Worm (Caenorhabditis elegans): ENCODE data around the gene srab-6.

DNA sequence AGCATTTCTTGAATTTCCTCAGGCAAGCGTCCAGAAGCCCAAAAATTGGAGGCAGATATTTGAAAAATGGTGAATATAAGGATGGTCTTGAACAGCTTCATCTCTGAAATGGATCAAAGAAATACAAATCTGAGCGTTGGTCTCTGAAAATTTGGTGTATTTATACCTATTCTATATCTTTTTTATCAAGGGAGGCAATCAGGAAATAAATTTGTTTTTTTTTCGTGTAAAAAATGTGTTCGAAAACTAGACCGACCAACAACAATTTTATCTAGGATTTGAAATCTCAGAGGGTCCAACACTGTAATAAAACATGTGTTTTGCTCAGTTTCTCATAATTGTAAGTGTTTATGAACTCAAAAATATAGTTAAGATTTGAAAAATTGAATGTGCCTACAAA is 30.0 kb downstream of the srab-6 start, which contains the start of gene srt-56:
- TF ChIP-seq aly-2 (tag; optimal IDR thresholded peaks at IDR 0.05): no peak
- no peak for TF ChIP-seq ama-1 (optimal IDR thresholded peaks at IDR 0.05)
- no peak for TF ChIP-seq sdz-12 (GFP tag; optimal IDR thresholded peaks at IDR 0.05)
- no peak for TF ChIP-seq lin-1 (GFP tag; IDR thresholded peaks at IDR 0.05)
- TF ChIP-seq nhr-77 (tag; optimal IDR thresholded peaks at IDR 0.05): no peak
- TF ChIP-seq skn-1 (tag; optimal IDR thresholded peaks at IDR 0.05): no peak
- no peak for TF ChIP-seq nhr-25 (tag; optimal IDR thresholded peaks at IDR 0.05; ENCODE audit: borderline replicate concordance, insufficient read depth)
- no peak for TF ChIP-seq unc-130 (GFP tag; optimal IDR thresholded peaks at IDR 0.05)
- TF ChIP-seq pqm-1 (tag; optimal IDR thresholded peaks at IDR 0.05): no peak
- no peak for TF ChIP-seq F44E2.7 (GFP tag; IDR thresholded peaks at IDR 0.05)
- TF ChIP-seq nhr-237 (tag; optimal IDR thresholded peaks at IDR 0.05): no peak
- TF ChIP-seq unc-62 (GFP tag; optimal IDR thresholded peaks at IDR 0.05 in 1 of 2): no peak
- no peak for TF ChIP-seq unc-62 (tag; optimal IDR thresholded peaks at IDR 0.05)
- TF ChIP-seq dve-1 (tag; optimal IDR thresholded peaks at IDR 0.05; ENCODE audit: insufficient read depth): no peak

Measured in whole organism, L4 larva.